Worm (Caenorhabditis elegans): ENCODE results near the gene dpy-1.
A peak's percentile ranks its signal among the peaks of the same experiment; 100 is the strongest.

The dpy-1 gene

DNA sequence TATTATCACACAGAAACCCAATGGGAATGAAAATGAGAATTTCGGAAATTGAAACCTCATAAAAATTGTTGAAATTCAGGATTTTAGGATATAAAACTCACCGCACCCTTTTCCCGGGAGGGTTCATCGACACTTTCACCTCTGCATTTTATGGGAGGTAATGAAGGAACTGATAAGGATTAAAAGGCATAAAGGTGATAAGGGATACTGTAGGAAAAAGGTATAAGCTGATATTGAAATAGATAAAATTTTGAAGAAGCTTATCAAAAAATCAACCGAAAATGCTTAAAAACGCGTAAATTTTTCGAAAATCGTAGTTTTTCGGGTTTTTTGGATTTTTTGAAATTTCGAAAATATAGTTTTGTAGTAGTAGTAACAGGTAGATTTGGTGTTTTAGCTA, 2.7 kb upstream of the dpy-1 start:
- no peak for TF ChIP-seq mep-1 (tag; optimal IDR thresholded peaks at IDR 0.05)
- no peak for TF ChIP-seq sem-2 (GFP tag; optimal IDR thresholded peaks at IDR 0.05)
- no peak for TF ChIP-seq unc-62 (GFP tag; optimal IDR thresholded peaks at IDR 0.05)
- no peak for TF ChIP-seq zip-8 (tag; optimal IDR thresholded peaks at IDR 0.05)
- TF ChIP-seq pha-4 (tag; optimal IDR thresholded peaks at IDR 0.05) = no peak
- no peak for TF ChIP-seq ceh-43 (GFP tag; optimal IDR thresholded peaks at IDR 0.05)
- TF ChIP-seq lsy-2 (tag; optimal IDR thresholded peaks at IDR 0.05) = no peak
- TF ChIP-seq tbx-8 (GFP tag; optimal IDR thresholded peaks at IDR 0.05) = no peak
- no peak for TF ChIP-seq sptf-1 (tag; optimal IDR thresholded peaks at IDR 0.05)
- no peak for TF ChIP-seq cnd-1 (tag; optimal IDR thresholded peaks at IDR 0.05)
- TF ChIP-seq lin-13 (tag; optimal IDR thresholded peaks at IDR 0.05) = no peak
- no peak for TF ChIP-seq snpc-4 (tag; optimal IDR thresholded peaks at IDR 0.05)
- TF ChIP-seq nhr-12 (tag; optimal IDR thresholded peaks at IDR 0.05) = no peak
- no peak for TF ChIP-seq unc-120 (tag; optimal IDR thresholded peaks at IDR 0.05; ENCODE audit: poor library complexity, severe bottlenecking)
- no peak for TF ChIP-seq nhr-2 (tag; optimal IDR thresholded peaks at IDR 0.05)
- no peak for TF ChIP-seq mls-2 (tag; optimal IDR thresholded peaks at IDR 0.05)
- TF ChIP-seq ztf-11 (tag; optimal IDR thresholded peaks at IDR 0.05) = no peak
- TF ChIP-seq elt-1 (tag; optimal IDR thresholded peaks at IDR 0.05; ENCODE audit: borderline replicate concordance, insufficient read depth) = no peak

DNA sequence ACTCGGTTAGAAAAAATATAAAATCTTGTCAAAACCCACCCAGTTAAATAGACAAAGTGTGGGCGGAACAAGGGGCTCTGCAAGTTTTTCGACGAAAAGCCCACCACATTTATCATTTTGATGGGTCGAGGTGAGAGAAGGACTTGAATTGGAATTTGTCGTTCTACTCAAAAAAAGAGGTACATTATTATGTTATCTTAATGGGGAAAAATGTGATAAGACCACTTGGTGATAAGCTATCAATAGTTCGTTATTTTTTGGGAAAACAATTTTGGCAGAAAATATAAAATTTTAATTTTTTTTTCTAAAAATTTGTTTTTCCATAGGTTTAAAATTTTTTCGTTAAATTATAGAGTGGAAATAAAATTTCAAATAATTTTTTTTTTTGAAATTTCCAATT, 2.0 kb upstream of the dpy-1 start:
- TF ChIP-seq elt-3 (tag; optimal IDR thresholded peaks at IDR 0.05) (no peak), sem-2 (GFP tag; optimal IDR thresholded peaks at IDR 0.05) (no peak), ceh-39 (tag; optimal IDR thresholded peaks at IDR 0.05) (no peak), ham-2 (GFP tag; optimal IDR thresholded peaks at IDR 0.05) (no peak), ceh-43 (GFP tag; optimal IDR thresholded peaks at IDR 0.05) (no peak), unc-120 (tag; optimal IDR thresholded peaks at IDR 0.05; ENCODE audit: poor library complexity, severe bottlenecking) (no peak), lin-13 (tag; optimal IDR thresholded peaks at IDR 0.05) (no peak)

DNA sequence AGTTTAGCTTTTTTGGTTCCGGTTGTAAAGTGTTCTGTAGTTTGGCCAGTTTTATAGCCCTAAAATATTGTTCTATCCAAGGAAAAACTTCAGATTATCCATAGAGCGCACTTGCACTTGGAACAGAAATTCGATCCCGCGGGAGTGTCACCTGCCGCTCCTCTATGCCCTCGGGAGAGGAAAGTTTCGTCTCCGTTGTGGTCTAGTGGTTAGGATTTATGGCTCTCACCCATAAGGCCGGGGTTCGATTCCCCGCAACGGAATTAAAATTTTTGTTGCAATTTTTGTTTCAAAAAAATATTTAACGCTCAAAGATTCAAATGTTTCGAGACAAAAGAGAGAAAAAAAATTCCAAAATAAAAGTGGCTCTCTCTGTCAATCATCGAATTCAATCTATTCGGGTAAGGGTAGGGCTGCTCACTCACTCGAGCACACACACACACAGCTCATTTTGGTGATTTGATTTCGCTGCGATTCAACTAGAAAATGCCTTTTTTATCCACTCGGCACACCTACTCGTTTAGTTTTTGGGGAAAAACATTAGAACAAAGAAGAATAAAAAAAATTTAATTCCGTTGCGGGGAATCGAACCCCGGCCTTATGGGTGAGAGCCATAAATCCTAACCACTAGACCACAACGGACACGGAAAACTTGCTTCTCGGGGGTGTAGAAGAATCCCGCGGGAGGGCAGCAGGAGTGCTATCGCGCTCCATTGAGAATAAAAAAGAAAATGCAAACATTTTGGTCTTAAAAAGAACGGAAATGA, 15.3 kb downstream of the dpy-1 start:
- TF ChIP-seq unc-39 (tag; optimal IDR thresholded peaks at IDR 0.05) = no peak
- peak; percentile 17 for TF ChIP-seq unc-120 (tag; optimal IDR thresholded peaks at IDR 0.05; ENCODE audit: poor library complexity, severe bottlenecking)
- peak; percentile 58 for TF ChIP-seq ces-1 (GFP tag; optimal IDR thresholded peaks at IDR 0.05)
- no peak for TF ChIP-seq tbx-8 (GFP tag; optimal IDR thresholded peaks at IDR 0.05)
- TF ChIP-seq mab-5 (tag; optimal IDR thresholded peaks at IDR 0.05) = no peak
- TF ChIP-seq snpc-4 (tag; optimal IDR thresholded peaks at IDR 0.05) = no peak

DNA sequence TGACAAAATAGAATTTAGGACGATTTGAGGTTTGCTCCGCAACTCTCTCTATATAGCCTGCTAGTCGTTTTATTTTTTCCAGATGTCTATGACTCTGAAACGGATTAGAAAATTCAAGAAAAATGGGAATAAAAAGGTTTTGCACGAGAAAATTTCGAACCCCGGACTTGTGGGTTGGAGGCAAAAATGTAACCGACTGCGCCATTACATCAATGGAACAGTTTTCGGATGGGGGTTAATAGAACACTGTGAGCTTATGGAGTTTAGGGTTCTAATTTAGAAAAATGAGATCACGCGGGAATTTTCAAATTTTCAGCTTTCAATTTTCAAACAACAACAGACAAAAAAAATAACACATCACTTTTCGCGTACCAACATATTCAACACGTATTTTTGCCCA, 16.1 kb downstream of the dpy-1 start:
- TF ChIP-seq sem-2 (GFP tag; optimal IDR thresholded peaks at IDR 0.05) (no peak), lin-13 (tag; optimal IDR thresholded peaks at IDR 0.05) (no peak), ztf-11 (tag; optimal IDR thresholded peaks at IDR 0.05) (no peak), mep-1 (tag; optimal IDR thresholded peaks at IDR 0.05) (no peak), nhr-28 (tag; optimal IDR thresholded peaks at IDR 0.05) (no peak), nhr-12 (tag; optimal IDR thresholded peaks at IDR 0.05) (no peak), lsy-2 (tag; optimal IDR thresholded peaks at IDR 0.05) (no peak), flh-1 (GFP tag; optimal IDR thresholded peaks at IDR 0.05) (no peak)

DNA sequence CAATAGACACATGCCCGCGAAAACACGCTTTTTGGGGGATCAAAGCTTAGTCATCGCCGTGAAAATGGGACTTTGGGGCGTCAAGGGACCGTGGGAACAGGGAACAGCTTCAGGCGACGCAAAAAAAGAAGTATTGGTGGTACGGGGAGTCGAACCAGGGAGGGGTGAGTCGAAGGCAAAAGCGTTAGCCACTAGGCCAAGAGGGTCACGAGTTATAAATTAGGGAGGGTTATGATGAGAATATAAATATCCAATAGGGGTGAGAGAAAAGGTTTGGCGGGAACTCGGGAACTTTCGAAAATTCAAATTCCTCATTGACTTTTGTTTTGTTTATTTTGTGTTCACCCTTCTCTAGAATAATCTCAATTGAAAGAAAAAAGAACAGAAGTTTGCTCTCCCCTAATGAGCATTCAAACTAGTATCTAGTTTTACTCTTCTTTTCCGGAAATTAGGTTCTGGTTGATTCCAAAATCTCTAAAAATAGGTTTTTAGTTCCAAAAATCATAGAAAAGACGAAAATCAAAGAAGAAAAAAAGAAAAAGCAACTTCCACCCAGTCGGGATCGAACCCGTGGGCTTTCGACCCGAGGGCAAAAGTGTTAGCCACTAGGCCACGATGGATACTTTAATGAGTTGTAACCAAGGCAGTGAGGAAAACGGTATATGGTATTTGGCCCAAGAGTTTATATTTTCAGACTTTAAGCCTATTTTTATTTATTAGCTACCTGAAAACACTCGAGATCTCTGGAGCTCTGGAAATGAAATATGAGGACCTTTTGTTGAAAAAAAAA, 16.8 kb downstream of the dpy-1 start:
- TF ChIP-seq lsy-2 (tag; optimal IDR thresholded peaks at IDR 0.05) (no peak), nhr-2 (tag; optimal IDR thresholded peaks at IDR 0.05) (no peak), elt-3 (tag; optimal IDR thresholded peaks at IDR 0.05) (no peak), unc-120 (tag; optimal IDR thresholded peaks at IDR 0.05; ENCODE audit: poor library complexity, severe bottlenecking) (no peak), blmp-1 (tag; optimal IDR thresholded peaks at IDR 0.05) (no peak), M03D4.4 (tag; optimal IDR thresholded peaks at IDR 0.05) (no peak), nhr-28 (tag; optimal IDR thresholded peaks at IDR 0.05) (no peak), ceh-43 (GFP tag; optimal IDR thresholded peaks at IDR 0.05) (no peak), ham-2 (GFP tag; optimal IDR thresholded peaks at IDR 0.05) (no peak), nhr-237 (tag; optimal IDR thresholded peaks at IDR 0.05) (no peak), tbx-8 (GFP tag; optimal IDR thresholded peaks at IDR 0.05) (no peak), cnd-1 (tag; optimal IDR thresholded peaks at IDR 0.05) (no peak)
